Fruit fly (Drosophila melanogaster): Measurements from ENCODE around the gene CG3156.

The CG3156 gene

DNA sequence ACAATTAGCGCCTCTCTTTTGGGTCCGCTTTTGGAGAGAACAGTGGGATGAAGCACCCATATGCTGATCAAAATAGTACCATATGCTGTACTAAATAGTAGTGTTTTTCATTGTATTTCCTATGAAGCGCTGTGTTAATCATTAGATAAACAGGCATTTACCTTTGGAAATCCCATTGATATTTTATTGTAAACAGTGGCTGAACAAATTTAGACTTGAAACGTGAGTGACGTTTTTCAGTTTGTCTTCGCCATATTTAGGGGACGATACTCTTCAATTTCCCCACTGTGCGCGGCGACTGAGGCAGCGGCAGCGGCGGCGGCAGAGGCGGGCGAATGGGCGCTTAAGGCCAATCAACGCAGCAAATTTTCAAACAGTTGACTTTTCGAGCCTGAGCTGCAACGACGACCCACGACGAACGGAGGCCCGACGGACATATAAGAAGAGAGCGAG is 11.9 kb downstream of the CG3156 start (continued):
- TF ChIP-seq Nf-YA (GFP tag; IDR thresholded peaks at IDR 0.05) (peak; percentile 41; the same call in 1 of the 2 replicates), gsb (GFP tag; IDR thresholded peaks at IDR 0.05) (peak; percentile 75), trem (tag; optimal IDR thresholded peaks at IDR 0.05) (peak; percentile 35), Xbp1 (GFP tag; optimal IDR thresholded peaks at IDR 0.05) (peak; percentile 71), hb (GFP tag; IDR thresholded peaks at IDR 0.05; ENCODE audit: partially characterized antibody) (no peak), dmrt11E (tag; optimal IDR thresholded peaks at IDR 0.05) (peak; percentile 47), toy (GFP tag; IDR thresholded peaks at IDR 0.05) (no peak; the same call in 1 of the 2 replicates), tio (GFP tag; optimal IDR thresholded peaks at IDR 0.05) (peak; percentile 64), NC2α (GFP tag; optimal IDR thresholded peaks at IDR 0.05) (peak; percentile 68), dmrt99B (tag; optimal IDR thresholded peaks at IDR 0.05) (peak; percentile 88), GATAe (GFP tag; conservative IDR thresholded peaks at IDR 0.05) (peak; percentile 13; the same call in 1 of the 2 replicates), ranshi (GFP tag; IDR thresholded peaks at IDR 0.05) (peak; percentile 60), Adf1 (GFP tag; IDR thresholded peaks at IDR 0.05) (peak; percentile 96), CG13894 (tag; optimal IDR thresholded peaks at IDR 0.05) (peak; percentile 90), CG15073 (GFP tag; optimal IDR thresholded peaks at IDR 0.05) (no peak), Abd-B (GFP tag; optimal IDR thresholded peaks at IDR 0.05) (peak; percentile 51), CG2712 (tag; optimal IDR thresholded peaks at IDR 0.05) (peak; percentile 73), CG3847 (GFP tag; IDR thresholded peaks at IDR 0.05) (peak; percentile 74), CG11504 (tag; optimal IDR thresholded peaks at IDR 0.05) (no peak), Pdp1 (GFP tag; optimal IDR thresholded peaks at IDR 0.05) (peak; percentile 76 to 79), lmd (GFP tag; IDR thresholded peaks at IDR 0.05) (peak; percentile 79), CG10366 (GFP tag; IDR thresholded peaks at IDR 0.05) (peak; percentile 55), croc (GFP tag; conservative IDR thresholded peaks at IDR 0.05) (peak; percentile 49; the same call in 2 of the 3 replicates), vfl (GFP tag; optimal IDR thresholded peaks at IDR 0.05) (peak; percentile 53), Chrac-16 (GFP tag; optimal IDR thresholded peaks at IDR 0.05) (peak; percentile 51), oc (tag; optimal IDR thresholded peaks at IDR 0.05) (no peak), Dp (GFP tag; optimal IDR thresholded peaks at IDR 0.05) (no peak), CG1792 (GFP tag; optimal IDR thresholded peaks at IDR 0.05) (peak; percentile 76), CG10431 (GFP tag; optimal IDR thresholded peaks at IDR 0.05) (peak; percentile 43), pita (GFP tag; optimal IDR thresholded peaks at IDR 0.05) (no peak), eve (GFP tag; optimal IDR thresholded peaks at IDR 0.05) (no peak), fu2 (GFP tag; optimal IDR thresholded peaks at IDR 0.05) (peak; percentile 76), CG14667 (GFP tag; IDR thresholded peaks at IDR 0.05) (no peak), CG17186 (GFP tag; optimal IDR thresholded peaks at IDR 0.05) (peak; percentile 5), bbx (GFP tag; IDR thresholded peaks at IDR 0.05; ENCODE audit: partially characterized antibody) (no peak), CG16813 (GFP tag; IDR thresholded peaks at IDR 0.05; ENCODE audit: partially characterized antibody) (no peak), CG8281 (tag; optimal IDR thresholded peaks at IDR 0.05) (peak; percentile 65), CG8944 (GFP tag; optimal IDR thresholded peaks at IDR 0.05) (peak; percentile 57), CG6654 (GFP tag; optimal IDR thresholded peaks at IDR 0.05) (peak; percentile 41), repo (GFP tag; optimal IDR thresholded peaks at IDR 0.05) (peak; percentile 79), Ada2b (GFP tag; IDR thresholded peaks at IDR 0.05) (peak; percentile 60), Oaz (GFP tag; IDR thresholded peaks at IDR 0.05) (peak; percentile 58), CG5245 (GFP tag; optimal IDR thresholded peaks at IDR 0.05) (peak; percentile 17), ara (GFP tag; IDR thresholded peaks at IDR 0.05) (peak; percentile 48), kay (GFP tag; optimal IDR thresholded peaks at IDR 0.05) (peak; percentile 57), CG11560 (tag; IDR thresholded peaks at IDR 0.05) (peak; percentile 50; the same call in 1 of the 3 replicates), CG18476 (GFP tag; optimal IDR thresholded peaks at IDR 0.05) (peak; percentile 78), chm (GFP tag; IDR thresholded peaks at IDR 0.05) (no peak; the same call in 1 of the 2 replicates), CG3163 (GFP tag; optimal IDR thresholded peaks at IDR 0.05) (peak; percentile 63), CG7556 (GFP tag; optimal IDR thresholded peaks at IDR 0.05) (peak; percentile 90), CG17912 (GFP tag; optimal IDR thresholded peaks at IDR 0.05) (peak; percentile 40)

All from whole organism, embryonic.